Worm (Caenorhabditis elegans) whole organism, early embryonic: ENCODE measurements around the gene ZK105.6.

Experiments
- B0310.2 ChIP-seq: sonication (generic microtip); optimal IDR thresholded peaks from 2 replicates; lab custom pipeline; 2016; ENCODE audit warnings: mild to moderate bottlenecking, missing genetic modification characterization, missing compliant biosample characterization
- F13C5.2 ChIP-seq: sonication (generic microtip); optimal IDR thresholded peaks from 2 replicates; lab custom pipeline; 2017; ENCODE audit warnings: mild to moderate bottlenecking, missing genetic modification characterization, inconsistent platforms, missing compliant biosample characterization
- aly-1 ChIP-seq: sonication (generic microtip); optimal IDR thresholded peaks from 2 replicates; lab custom pipeline; 2016; ENCODE audit warnings: missing genetic modification characterization, missing compliant biosample characterization
- ama-1 ChIP-seq: fragments of 150-350 bp; optimal IDR thresholded peaks from 2 replicates; lab custom pipeline; 2014
- ceh-13 ChIP-seq: fragments of 200-800 bp; sonication (Bioruptor generic); optimal IDR thresholded peaks from 2 replicates; lab custom pipeline; 2018; ENCODE audit warnings: mild to moderate bottlenecking, missing genetic modification characterization, missing compliant biosample characterization
- ceh-36 ChIP-seq: sonication (generic microtip); optimal IDR thresholded peaks from 2 replicates; lab custom pipeline; 2016; ENCODE audit warnings: missing genetic modification characterization, inconsistent platforms, missing compliant biosample characterization
- ets-7 ChIP-seq: sonication (generic microtip); optimal IDR thresholded peaks from 2 replicates; lab custom pipeline; 2016; ENCODE audit warnings: missing genotype, missing genetic modification characterization, missing compliant biosample characterization
- flt-1 ChIP-seq: fragments of 200-800 bp; sonication (Bioruptor generic); IDR thresholded peaks from 2 replicates; pipeline ENCODE4 v1.3.6; 2022; ENCODE audit warnings: missing genetic modification characterization, missing compliant biosample characterization
- hmbx-1 ChIP-seq: sonication (generic microtip); optimal IDR thresholded peaks from 2 replicates; lab custom pipeline; 2016; ENCODE audit warnings: mild to moderate bottlenecking, missing genetic modification characterization, missing compliant biosample characterization
- hmg-4 ChIP-seq: fragments of 200-800 bp; sonication (Bioruptor generic); optimal IDR thresholded peaks from 2 replicates; lab custom pipeline; 2018; ENCODE audit warnings: mild to moderate bottlenecking, missing genetic modification characterization, missing compliant biosample characterization
- hnd-1 ChIP-seq: sonication (generic microtip); optimal IDR thresholded peaks from 2 replicates; lab custom pipeline; 2016; ENCODE audit warnings: missing genetic modification characterization, missing compliant biosample characterization
- pes-1 ChIP-seq: fragments of 200-800 bp; sonication (Bioruptor generic); IDR thresholded peaks from 2 replicates; pipeline ENCODE4 v1.3.6; 2022; ENCODE audit warnings: missing genetic modification reagents, missing genetic modification characterization, missing compliant biosample characterization
- scrt-1 ChIP-seq: fragments of 200-800 bp; sonication (Bioruptor generic); IDR thresholded peaks from 2 replicates; pipeline ENCODE4 v1.3.6; 2022; ENCODE audit warnings: missing genetic modification characterization, missing compliant biosample characterization
- sea-1 ChIP-seq: fragments of 200-800 bp; sonication (Bioruptor generic); conservative IDR thresholded peaks from 2 replicates; pipeline ENCODE4 v1.3.6; 2022; ENCODE audit warnings: missing genetic modification characterization, missing compliant biosample characterization
- tbx-11 ChIP-seq: fragments of 200-800 bp; sonication (Bioruptor generic); IDR thresholded peaks from 2 replicates; pipeline ENCODE4 v1.3.6; 2022; ENCODE audit warnings: missing genetic modification characterization, missing compliant biosample characterization
- tbx-37 ChIP-seq: fragments of 200-800 bp; sonication (Bioruptor generic); conservative IDR thresholded peaks from 2 replicates; pipeline ENCODE4 v1.3.6; 2022; ENCODE audit warnings: missing genetic modification reagents, missing genetic modification characterization, missing compliant biosample characterization
- tra-4 ChIP-seq: sonication (generic microtip); optimal IDR thresholded peaks from 2 replicates; lab custom pipeline; 2017; ENCODE audit warnings: missing genetic modification characterization, missing compliant biosample characterization

ZK105.6 gene

ce11 chrV:7754557-7754956 lies 30.7 kb upstream of the ZK105.6 start, which contains the start of gene T05B11.4:
T05B11.4 (minus strand) TSS chrV:7754657.
- TF ChIP-seq tbx-37 (GFP tag; lab: Robert Waterston, UW), result no peak
- TF ChIP-seq tbx-11 (GFP tag; lab: Robert Waterston, UW), result no peak
- TF ChIP-seq flt-1 (GFP tag; lab: Robert Waterston, UW), result no peak
- TF ChIP-seq ama-1 (lab: Kevin White, UChicago), result no peak
- TF ChIP-seq hmbx-1 (tag; lab: Kevin White, UChicago), result no peak
- no peak for TF ChIP-seq B0310.2
- TF ChIP-seq ceh-36, result no peak

DNA sequence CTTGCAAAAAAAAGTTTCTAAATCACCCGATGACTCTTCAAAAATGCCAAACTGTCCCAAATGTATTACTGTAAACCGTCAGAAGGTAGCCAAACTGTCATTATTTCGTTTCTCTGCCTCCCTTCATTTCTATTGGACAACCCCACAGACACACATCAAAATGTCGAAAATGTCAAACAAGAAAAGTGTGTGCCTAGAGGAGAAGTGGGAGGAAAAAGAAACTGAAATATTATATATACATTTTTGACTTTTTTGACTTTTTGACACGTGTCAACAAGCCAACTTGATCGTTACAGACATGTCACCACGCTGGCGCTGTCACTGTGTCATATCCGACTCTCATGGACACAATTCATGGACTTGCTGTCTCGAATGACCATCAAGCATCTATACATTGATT lies 25.8 kb upstream of the ZK105.6 start:
- no peak for TF ChIP-seq ceh-13
- no peak for TF ChIP-seq aly-1
- TF ChIP-seq F13C5.2, result no peak
- no peak for TF ChIP-seq tbx-37 (GFP tag; lab: Robert Waterston, UW)
- TF ChIP-seq flt-1 (GFP tag; lab: Robert Waterston, UW), result no peak
- no peak for TF ChIP-seq sea-1 (GFP tag; lab: Robert Waterston, UW)
- no peak for TF ChIP-seq hmbx-1 (tag; lab: Kevin White, UChicago)
- TF ChIP-seq hnd-1 (tag; lab: Kevin White, UChicago), result no peak
- no peak for TF ChIP-seq ets-7 (tag; lab: Kevin White, UChicago)
- no peak for TF ChIP-seq ama-1 (lab: Kevin White, UChicago)
- TF ChIP-seq tbx-11 (GFP tag; lab: Robert Waterston, UW), result no peak

DNA sequence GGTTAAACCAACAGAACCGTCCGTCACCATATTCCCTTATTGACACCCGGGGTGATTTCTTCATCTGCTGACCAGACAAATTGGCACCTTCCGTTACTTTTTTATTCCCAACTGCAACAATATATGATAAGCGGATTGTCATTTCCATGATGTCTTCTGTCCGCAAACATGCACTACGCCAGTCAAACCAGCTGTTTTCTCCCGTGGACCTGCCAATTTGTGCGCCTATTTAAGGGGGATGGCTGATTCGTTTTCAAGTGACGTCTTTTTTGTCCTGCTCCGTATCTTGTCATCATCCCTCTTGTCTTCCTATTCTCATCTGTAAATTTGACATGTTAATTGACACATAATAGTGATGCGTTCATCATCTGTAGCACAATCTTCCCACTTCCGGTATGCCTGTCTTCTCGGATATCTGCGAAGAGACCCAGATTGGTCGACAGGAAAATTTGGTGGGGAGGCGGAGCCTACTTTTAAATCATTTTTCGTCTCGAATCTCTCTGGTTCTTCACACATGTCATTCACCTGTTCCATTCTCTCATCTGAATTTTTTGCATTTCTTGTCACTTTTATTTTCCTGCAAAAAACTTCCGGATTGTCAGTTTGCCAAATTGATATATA lies 24.2 kb upstream of the ZK105.6 start:
- TF ChIP-seq ets-7 (tag; lab: Kevin White, UChicago), result peak; percentile 88
- no peak for TF ChIP-seq ceh-13

ce11 chrV:7747132-7747531 lies 23.3 kb upstream of the ZK105.6 start:
- TF ChIP-seq hmbx-1 (tag; lab: Kevin White, UChicago) (no peak), aly-1 (no peak), tra-4 (tag; lab: Kevin White, UChicago) (no peak), tbx-37 (GFP tag; lab: Robert Waterston, UW) (no peak), flt-1 (GFP tag; lab: Robert Waterston, UW) (no peak), ceh-13 (no peak), ets-7 (tag; lab: Kevin White, UChicago) (no peak), F13C5.2 (no peak), tbx-11 (GFP tag; lab: Robert Waterston, UW) (no peak), hmg-4 (GFP tag; lab: Kevin White, UChicago) (no peak), ama-1 (lab: Kevin White, UChicago) (no peak)

DNA sequence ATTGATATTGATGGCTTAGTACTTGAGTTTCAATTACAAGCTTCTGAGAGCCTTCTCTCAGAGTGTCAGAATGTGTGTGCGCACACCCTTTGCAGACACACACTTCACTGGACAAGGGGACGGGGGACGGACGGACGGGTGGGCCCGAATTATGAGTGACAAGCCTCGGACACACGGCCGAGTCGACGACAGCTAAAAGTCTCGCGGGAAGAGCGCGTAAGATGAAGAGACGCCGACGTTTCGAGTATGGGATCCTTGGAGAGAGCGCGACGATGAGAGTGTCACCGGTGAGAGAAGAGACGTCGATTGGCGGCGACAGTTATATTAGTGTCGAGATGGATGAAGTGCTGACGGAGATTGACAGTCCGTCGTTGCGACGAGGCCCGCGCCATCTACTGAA lies 22.0 kb upstream of the ZK105.6 start:
- TF ChIP-seq flt-1 (GFP tag; lab: Robert Waterston, UW), result no peak
- peak; percentile 64 for TF ChIP-seq hmg-4 (GFP tag; lab: Kevin White, UChicago)
- TF ChIP-seq pes-1 (GFP tag; lab: Robert Waterston, UW), result peak; percentile 27; the same call in 1 of the 2 replicates
- no peak for TF ChIP-seq tbx-11 (GFP tag; lab: Robert Waterston, UW)
- TF ChIP-seq tra-4 (tag; lab: Kevin White, UChicago), result no peak

ce11 chrV:7745386-7745785 lies 21.5 kb upstream of the ZK105.6 start:
- TF ChIP-seq ceh-36 (no peak), ceh-13 (no peak), sea-1 (GFP tag; lab: Robert Waterston, UW) (no peak), pes-1 (GFP tag; lab: Robert Waterston, UW) (no peak), hnd-1 (tag; lab: Kevin White, UChicago) (no peak), scrt-1 (GFP tag; lab: Robert Waterston, UW) (no peak)

DNA sequence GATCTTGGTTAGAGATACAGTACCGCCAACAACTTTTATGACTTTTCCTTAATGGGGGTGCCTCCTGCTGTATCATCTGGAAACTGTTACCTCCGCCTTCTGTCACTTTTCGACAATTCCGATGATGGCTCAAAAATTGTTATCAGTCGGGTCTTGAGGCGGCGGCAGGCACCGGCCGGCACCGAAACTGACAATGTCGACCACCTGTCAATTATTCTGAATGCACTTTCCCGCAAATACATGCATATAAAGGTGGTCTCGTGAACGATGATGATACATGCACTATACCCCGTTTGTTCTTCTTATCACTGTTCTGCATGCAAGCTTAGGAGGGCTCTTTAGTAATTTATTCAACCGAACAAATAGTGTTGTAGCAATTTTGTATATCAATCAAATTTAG lies 20.2 kb upstream of the ZK105.6 start:
- no peak for TF ChIP-seq ceh-13
- no peak for TF ChIP-seq hmg-4 (GFP tag; lab: Kevin White, UChicago)
- no peak for TF ChIP-seq scrt-1 (GFP tag; lab: Robert Waterston, UW)
- no peak for TF ChIP-seq pes-1 (GFP tag; lab: Robert Waterston, UW)
- no peak for TF ChIP-seq ama-1 (lab: Kevin White, UChicago)
- no peak for TF ChIP-seq hnd-1 (tag; lab: Kevin White, UChicago)
- TF ChIP-seq tbx-37 (GFP tag; lab: Robert Waterston, UW), result no peak
- TF ChIP-seq ceh-36, result no peak
- TF ChIP-seq sea-1 (GFP tag; lab: Robert Waterston, UW), result no peak
- no peak for TF ChIP-seq flt-1 (GFP tag; lab: Robert Waterston, UW)
- no peak for TF ChIP-seq B0310.2
- no peak for TF ChIP-seq ets-7 (tag; lab: Kevin White, UChicago)
- TF ChIP-seq tbx-11 (GFP tag; lab: Robert Waterston, UW), result no peak

ce11 chrV:7742485-7742959 lies 18.7 kb upstream of the ZK105.6 start, which contains the start of gene fbxl-5:
fbxl-5 (plus strand) TSS chrV:7742909.
- TF ChIP-seq hmbx-1 (tag; lab: Kevin White, UChicago) (no peak), scrt-1 (GFP tag; lab: Robert Waterston, UW) (no peak), ets-7 (tag; lab: Kevin White, UChicago) (no peak), tbx-37 (GFP tag; lab: Robert Waterston, UW) (no peak), aly-1 (no peak), F13C5.2 (no peak), ceh-13 (no peak), pes-1 (GFP tag; lab: Robert Waterston, UW) (no peak), B0310.2 (no peak), hmg-4 (GFP tag; lab: Kevin White, UChicago) (no peak), ceh-36 (no peak), tra-4 (tag; lab: Kevin White, UChicago) (no peak)
